Worm (Caenorhabditis elegans): ENCODE data around the gene R03D7.8.

DNA sequence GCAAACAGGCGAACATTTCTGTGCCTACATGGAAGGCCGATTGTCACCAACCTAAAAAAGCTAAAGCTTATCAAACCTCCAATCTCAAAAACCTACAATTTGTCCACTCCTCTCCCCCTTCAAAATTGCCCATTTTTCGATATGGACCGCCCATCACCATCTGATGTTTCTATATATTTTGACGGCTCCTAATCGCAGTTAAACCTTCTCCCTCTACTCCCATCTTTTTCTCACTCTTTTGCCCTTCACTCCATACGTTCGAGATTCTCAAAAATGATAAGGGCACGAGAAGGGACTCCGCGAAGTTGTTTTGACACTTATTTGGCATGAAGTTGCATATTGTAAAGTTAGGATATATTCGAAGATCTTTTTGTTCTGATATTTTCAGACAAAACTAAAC is 2.4 kb upstream of the R03D7.8 start:
- TF ChIP-seq dao-5 (tag; optimal IDR thresholded peaks at IDR 0.05) (no peak), W03F9.2 (tag; optimal IDR thresholded peaks at IDR 0.05) (no peak)

All from whole organism, L4/young adult.